Worm (Caenorhabditis elegans): ENCODE measurements around the gene ncx-5.

ncx-5 gene

DNA sequence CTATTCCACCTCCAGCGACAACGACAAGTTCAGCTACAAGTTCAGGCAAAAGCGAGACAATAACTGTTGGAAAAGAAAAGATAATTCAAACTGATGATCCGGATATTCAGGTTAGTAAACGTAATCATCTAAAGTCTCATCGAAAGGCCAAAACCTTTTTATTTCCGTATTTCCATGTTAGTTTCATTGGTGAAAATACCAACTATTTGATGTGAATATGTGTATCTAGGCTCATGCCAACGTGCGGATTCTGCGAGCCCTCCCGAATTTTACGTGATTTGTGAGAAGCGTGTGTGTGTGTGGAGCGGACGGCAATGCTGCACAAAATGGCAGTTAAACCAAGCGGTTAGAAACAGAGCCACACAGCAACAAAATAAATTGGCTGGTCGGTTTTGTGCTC, 18.9 kb downstream of the ncx-5 start:
- no peak for TF ChIP-seq ref-1 (GFP tag; conservative IDR thresholded peaks at IDR 0.05)
- TF ChIP-seq flt-1 (GFP tag; IDR thresholded peaks at IDR 0.05) = no peak
- TF ChIP-seq tab-1 (GFP tag; IDR thresholded peaks at IDR 0.05) = no peak

ce11 chrV:10469845-10470244, 20.1 kb downstream of the ncx-5 start:
- no peak for TF ChIP-seq med-1 (GFP tag; optimal IDR thresholded peaks at IDR 0.05; ENCODE audit: insufficient read depth)
- TF ChIP-seq T22C8.4 (GFP tag; IDR thresholded peaks at IDR 0.05) = no peak
- no peak for TF ChIP-seq ztf-29 (GFP tag; IDR thresholded peaks at IDR 0.05)
- TF ChIP-seq tab-1 (GFP tag; IDR thresholded peaks at IDR 0.05) = no peak
- no peak for TF ChIP-seq ref-1 (GFP tag; conservative IDR thresholded peaks at IDR 0.05)
- TF ChIP-seq flt-1 (GFP tag; IDR thresholded peaks at IDR 0.05) = no peak
- TF ChIP-seq ztf-23 (GFP tag; IDR thresholded peaks at IDR 0.05) = no peak

- TF ChIP-seq med-1 (GFP tag; optimal IDR thresholded peaks at IDR 0.05; ENCODE audit: insufficient read depth) = no peak
Observed at ce11 chrV:10468709-10469108, 21.2 kb downstream of the ncx-5 start.

ce11 chrV:10468190-10468589, 21.7 kb downstream of the ncx-5 start, which contains the start of gene egl-9:
egl-9 (plus strand) TSS chrV:10468517.
- no peak for TF ChIP-seq ztf-23 (GFP tag; IDR thresholded peaks at IDR 0.05)
- no peak for TF ChIP-seq cog-1 (tag; optimal IDR thresholded peaks at IDR 0.05)
- no peak for TF ChIP-seq tab-1 (GFP tag; IDR thresholded peaks at IDR 0.05)
- TF ChIP-seq klf-2 (GFP tag; conservative IDR thresholded peaks at IDR 0.05) = no peak
- no peak for TF ChIP-seq flt-1 (GFP tag; IDR thresholded peaks at IDR 0.05)
- TF ChIP-seq ztf-29 (GFP tag; IDR thresholded peaks at IDR 0.05) = no peak
- no peak for TF ChIP-seq med-1 (GFP tag; optimal IDR thresholded peaks at IDR 0.05; ENCODE audit: insufficient read depth)
- TF ChIP-seq T22C8.4 (GFP tag; IDR thresholded peaks at IDR 0.05) = no peak
- no peak for TF ChIP-seq ref-1 (GFP tag; conservative IDR thresholded peaks at IDR 0.05)

DNA sequence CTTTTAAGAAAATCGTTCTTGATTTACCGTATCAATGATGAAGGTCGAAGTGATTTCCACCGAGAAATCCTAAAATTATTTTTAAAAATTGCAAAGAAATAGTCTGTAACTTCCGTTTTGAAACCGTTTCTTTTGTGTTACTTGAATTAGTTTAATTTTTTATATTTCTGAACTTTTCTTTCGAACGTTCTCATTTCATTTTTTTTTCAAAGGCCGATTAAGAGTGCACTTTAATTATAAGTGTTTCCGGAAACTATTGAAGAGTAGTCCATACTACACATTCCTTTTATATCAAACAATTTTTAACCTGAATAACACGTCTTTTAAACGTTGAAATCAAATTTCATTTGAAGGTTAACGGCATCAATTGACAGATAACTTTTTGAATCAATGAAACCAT, 22.2 kb downstream of the ncx-5 start:
- TF ChIP-seq tab-1 (GFP tag; IDR thresholded peaks at IDR 0.05) (no peak), ztf-29 (GFP tag; IDR thresholded peaks at IDR 0.05) (no peak), med-1 (GFP tag; optimal IDR thresholded peaks at IDR 0.05; ENCODE audit: insufficient read depth) (no peak), ref-1 (GFP tag; conservative IDR thresholded peaks at IDR 0.05) (no peak), flt-1 (GFP tag; IDR thresholded peaks at IDR 0.05) (no peak), cog-1 (tag; optimal IDR thresholded peaks at IDR 0.05) (no peak), ztf-23 (GFP tag; IDR thresholded peaks at IDR 0.05) (no peak)

ce11 chrV:10467104-10467503, 22.8 kb downstream of the ncx-5 start:
- TF ChIP-seq flt-1 (GFP tag; IDR thresholded peaks at IDR 0.05) (no peak), ztf-23 (GFP tag; IDR thresholded peaks at IDR 0.05) (no peak), tab-1 (GFP tag; IDR thresholded peaks at IDR 0.05) (no peak), T22C8.4 (GFP tag; IDR thresholded peaks at IDR 0.05) (no peak), ztf-29 (GFP tag; IDR thresholded peaks at IDR 0.05) (no peak), med-1 (GFP tag; optimal IDR thresholded peaks at IDR 0.05; ENCODE audit: insufficient read depth) (no peak)

- TF ChIP-seq klf-2 (GFP tag; conservative IDR thresholded peaks at IDR 0.05) = no peak
- TF ChIP-seq ref-1 (GFP tag; conservative IDR thresholded peaks at IDR 0.05) = no peak
- TF ChIP-seq T22C8.4 (GFP tag; IDR thresholded peaks at IDR 0.05) = no peak
- TF ChIP-seq ztf-29 (GFP tag; IDR thresholded peaks at IDR 0.05) = peak; percentile 38; the same call in 1 of the 2 replicates
- no peak for TF ChIP-seq tab-1 (GFP tag; IDR thresholded peaks at IDR 0.05)
- peak; percentile 93 for TF ChIP-seq cog-1 (tag; optimal IDR thresholded peaks at IDR 0.05)
- TF ChIP-seq ztf-23 (GFP tag; IDR thresholded peaks at IDR 0.05) = 0 out of 2 replicates have a peak, but pooled peaks have one; percentile 50
- TF ChIP-seq flt-1 (GFP tag; IDR thresholded peaks at IDR 0.05) = peak; percentile 72
- TF ChIP-seq med-1 (GFP tag; optimal IDR thresholded peaks at IDR 0.05; ENCODE audit: insufficient read depth) = no peak
Observed at ce11 chrV:10466607-10467092, 23.2 kb downstream of the ncx-5 start.

DNA sequence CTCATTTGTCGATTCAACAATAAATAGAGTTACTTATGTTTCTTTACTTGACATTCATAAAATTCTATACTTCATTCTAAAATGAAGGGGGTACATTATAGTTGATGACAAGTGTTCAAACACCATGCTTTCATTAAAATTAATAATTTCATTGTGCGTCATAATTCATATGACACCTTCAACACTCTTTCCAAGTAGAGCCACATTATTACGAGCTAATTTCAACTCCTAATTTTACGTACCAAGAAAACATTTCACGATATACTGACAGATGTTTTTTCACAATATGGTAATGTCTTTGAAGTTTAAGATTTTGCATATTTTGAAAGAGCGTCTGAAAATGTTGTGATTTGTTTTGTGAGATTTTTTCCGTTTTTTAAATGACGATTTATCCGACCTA, 24.4 kb downstream of the ncx-5 start:
- TF ChIP-seq med-1 (GFP tag; optimal IDR thresholded peaks at IDR 0.05; ENCODE audit: insufficient read depth) (no peak), T22C8.4 (GFP tag; IDR thresholded peaks at IDR 0.05) (no peak), ztf-23 (GFP tag; IDR thresholded peaks at IDR 0.05) (no peak), ztf-29 (GFP tag; IDR thresholded peaks at IDR 0.05) (no peak), klf-2 (GFP tag; conservative IDR thresholded peaks at IDR 0.05) (no peak), tab-1 (GFP tag; IDR thresholded peaks at IDR 0.05) (no peak)

- TF ChIP-seq T22C8.4 (GFP tag; IDR thresholded peaks at IDR 0.05) (no peak), ztf-29 (GFP tag; IDR thresholded peaks at IDR 0.05) (no peak), klf-2 (GFP tag; conservative IDR thresholded peaks at IDR 0.05) (no peak), flt-1 (GFP tag; IDR thresholded peaks at IDR 0.05) (no peak), ztf-23 (GFP tag; IDR thresholded peaks at IDR 0.05) (no peak), ref-1 (GFP tag; conservative IDR thresholded peaks at IDR 0.05) (no peak), med-1 (GFP tag; optimal IDR thresholded peaks at IDR 0.05; ENCODE audit: insufficient read depth) (no peak), cog-1 (tag; optimal IDR thresholded peaks at IDR 0.05) (no peak), tab-1 (GFP tag; IDR thresholded peaks at IDR 0.05) (no peak)
Observed at ce11 chrV:10464746-10465145, 25.2 kb downstream of the ncx-5 start.

DNA sequence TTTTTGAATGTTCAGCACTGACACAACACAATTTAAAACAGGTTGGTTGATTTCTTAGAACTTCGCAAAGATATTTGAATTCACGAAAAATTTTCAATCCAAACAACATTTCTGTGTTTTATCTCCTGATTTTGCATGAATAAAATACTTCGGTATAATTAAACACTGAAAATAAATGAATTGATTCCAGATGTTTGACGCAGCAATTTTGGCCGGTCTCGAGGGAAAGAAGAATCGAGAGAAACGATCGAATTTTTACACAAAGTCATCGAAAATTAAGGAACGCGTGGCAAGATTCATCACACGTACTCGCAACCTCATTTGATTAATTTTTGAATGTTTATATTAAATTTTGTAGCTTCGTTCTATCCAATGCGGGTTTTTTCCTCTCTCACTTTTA, 25.7 kb downstream of the ncx-5 start:
- TF ChIP-seq med-1 (GFP tag; optimal IDR thresholded peaks at IDR 0.05; ENCODE audit: insufficient read depth) (no peak), klf-2 (GFP tag; conservative IDR thresholded peaks at IDR 0.05) (no peak), ref-1 (GFP tag; conservative IDR thresholded peaks at IDR 0.05) (no peak), flt-1 (GFP tag; IDR thresholded peaks at IDR 0.05) (no peak), cog-1 (tag; optimal IDR thresholded peaks at IDR 0.05) (no peak), ztf-23 (GFP tag; IDR thresholded peaks at IDR 0.05) (no peak), tab-1 (GFP tag; IDR thresholded peaks at IDR 0.05) (no peak), T22C8.4 (GFP tag; IDR thresholded peaks at IDR 0.05) (no peak)

DNA sequence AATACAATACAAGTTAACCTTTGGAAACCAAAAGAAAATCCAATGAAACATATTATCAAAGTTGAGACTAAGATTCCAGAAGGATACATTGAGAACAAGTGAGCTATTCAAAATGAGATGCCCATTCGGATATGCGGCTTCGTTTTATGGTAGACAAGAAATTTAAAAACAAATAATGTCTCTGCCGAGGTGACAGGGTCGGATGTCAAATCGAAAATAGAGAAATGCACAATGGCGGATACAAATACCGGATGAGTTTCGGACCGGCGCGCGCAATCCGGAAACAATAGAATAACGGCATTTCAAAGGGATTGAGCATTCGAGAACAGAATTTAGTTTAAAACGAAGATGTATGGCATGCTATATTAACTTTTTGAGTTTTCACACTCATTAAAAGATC, 26.6 kb downstream of the ncx-5 start, which contains the start of gene F22E12.3:
F22E12.3 (minus strand) TSS at position 101 of the 400 bp plus-strand sequence.
- TF ChIP-seq klf-2 (GFP tag; conservative IDR thresholded peaks at IDR 0.05) = no peak
- TF ChIP-seq T22C8.4 (GFP tag; IDR thresholded peaks at IDR 0.05) = no peak
- no peak for TF ChIP-seq ref-1 (GFP tag; conservative IDR thresholded peaks at IDR 0.05)
- no peak for TF ChIP-seq ztf-29 (GFP tag; IDR thresholded peaks at IDR 0.05)
- TF ChIP-seq flt-1 (GFP tag; IDR thresholded peaks at IDR 0.05) = no peak
- no peak for TF ChIP-seq med-1 (GFP tag; optimal IDR thresholded peaks at IDR 0.05; ENCODE audit: insufficient read depth)
- TF ChIP-seq ztf-23 (GFP tag; IDR thresholded peaks at IDR 0.05) = no peak
- no peak for TF ChIP-seq cog-1 (tag; optimal IDR thresholded peaks at IDR 0.05)
- no peak for TF ChIP-seq tab-1 (GFP tag; IDR thresholded peaks at IDR 0.05)

Data from whole organism, midembryonic.